Worm (Caenorhabditis elegans): ENCODE results near the gene phf-33.

The phf-33 gene

DNA sequence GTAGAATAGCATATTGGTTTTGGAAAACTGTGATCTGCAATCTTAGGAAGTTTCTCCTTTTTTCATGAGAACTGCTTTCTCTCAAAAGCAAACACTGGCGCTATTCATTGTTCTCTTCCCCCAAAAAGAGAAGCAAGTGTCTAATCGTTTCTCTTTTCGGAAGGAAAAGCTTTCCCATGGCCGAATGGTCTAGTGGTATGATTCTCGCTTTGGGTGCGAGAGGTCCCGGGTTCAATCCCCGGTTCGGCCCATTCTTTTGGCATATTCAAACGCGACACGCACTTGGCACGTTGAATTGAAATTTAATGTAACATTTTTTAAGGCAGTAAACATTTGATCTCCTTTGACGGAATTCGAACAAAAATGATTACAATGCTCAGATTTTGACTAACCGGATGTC, 29.1 kb upstream of the phf-33 start (continued):
- TF ChIP-seq lin-1 (GFP tag; IDR thresholded peaks at IDR 0.05) (no peak), daf-19 (GFP tag; conservative IDR thresholded peaks at IDR 0.05) (no peak), lin-38 (GFP tag; IDR thresholded peaks at IDR 0.05) (peak; percentile 61), arid-1 (GFP tag; conservative IDR thresholded peaks at IDR 0.05) (no peak), rbr-2 (tag; optimal IDR thresholded peaks at IDR 0.05) (no peak), T26A8.4 (GFP tag; IDR thresholded peaks at IDR 0.05) (0 out of 2 replicates have a peak, but pooled peaks have one; percentile 11), pha-4 (GFP tag; IDR thresholded peaks at IDR 0.05) (peak; percentile 62; the same call in 1 of the 2 replicates), pha-4 (tag; optimal IDR thresholded peaks at IDR 0.05) (no peak), dve-1 (tag; optimal IDR thresholded peaks at IDR 0.05; ENCODE audit: insufficient read depth) (peak; percentile 10), unc-39 (tag; optimal IDR thresholded peaks at IDR 0.05) (no peak), spr-1 (tag; optimal IDR thresholded peaks at IDR 0.05) (peak; percentile 42), daf-8 (GFP tag; IDR thresholded peaks at IDR 0.05) (no peak), lim-7 (GFP tag; IDR thresholded peaks at IDR 0.05) (peak; percentile 74), madf-9 (GFP tag; conservative IDR thresholded peaks at IDR 0.05) (0 out of 2 replicates have a peak, but pooled peaks have one; percentile 11), nhr-41 (GFP tag; IDR thresholded peaks at IDR 0.05) (no peak), vab-7 (GFP tag; IDR thresholded peaks at IDR 0.05) (peak; percentile 38; the same call in 1 of the 2 replicates), daf-12 (tag; optimal IDR thresholded peaks at IDR 0.05) (no peak), Y48G9A.11 (GFP tag; IDR thresholded peaks at IDR 0.05) (0 out of 2 replicates have a peak, but pooled peaks have one; percentile 8), ZK546.5 (tag; optimal IDR thresholded peaks at IDR 0.05) (no peak), mes-2 (tag; optimal IDR thresholded peaks at IDR 0.05; ENCODE audit: poor library complexity, severe bottlenecking) (peak; percentile 41), lsy-2 (tag; optimal IDR thresholded peaks at IDR 0.05) (no peak), zip-11 (GFP tag; IDR thresholded peaks at IDR 0.05) (no peak), ZK337.2 (GFP tag; IDR thresholded peaks at IDR 0.05) (no peak), zag-1 (tag; optimal IDR thresholded peaks at IDR 0.05) (no peak), zip-2 (tag; optimal IDR thresholded peaks at IDR 0.05) (no peak), nhr-48 (tag; optimal IDR thresholded peaks at IDR 0.05) (peak; percentile 40), R02D3.7 (tag; optimal IDR thresholded peaks at IDR 0.05) (no peak), nhr-77 (tag; optimal IDR thresholded peaks at IDR 0.05) (no peak), tra-1 (GFP tag; IDR thresholded peaks at IDR 0.05) (no peak), D1046.2 (GFP tag; IDR thresholded peaks at IDR 0.05) (no peak), ceh-62 (tag; optimal IDR thresholded peaks at IDR 0.05) (no peak), duxl-1 (tag; optimal IDR thresholded peaks at IDR 0.05; ENCODE audit: poor library complexity) (peak; percentile 47), nhr-42 (GFP tag; IDR thresholded peaks at IDR 0.05) (no peak), php-3 (GFP tag; IDR thresholded peaks at IDR 0.05) (no peak), hlh-30 (tag; optimal IDR thresholded peaks at IDR 0.05; ENCODE audit: insufficient read depth) (peak; percentile 18), fkh-10 (GFP tag; optimal IDR thresholded peaks at IDR 0.05) (no peak), hif-1 (tag; optimal IDR thresholded peaks at IDR 0.05) (no peak)

DNA sequence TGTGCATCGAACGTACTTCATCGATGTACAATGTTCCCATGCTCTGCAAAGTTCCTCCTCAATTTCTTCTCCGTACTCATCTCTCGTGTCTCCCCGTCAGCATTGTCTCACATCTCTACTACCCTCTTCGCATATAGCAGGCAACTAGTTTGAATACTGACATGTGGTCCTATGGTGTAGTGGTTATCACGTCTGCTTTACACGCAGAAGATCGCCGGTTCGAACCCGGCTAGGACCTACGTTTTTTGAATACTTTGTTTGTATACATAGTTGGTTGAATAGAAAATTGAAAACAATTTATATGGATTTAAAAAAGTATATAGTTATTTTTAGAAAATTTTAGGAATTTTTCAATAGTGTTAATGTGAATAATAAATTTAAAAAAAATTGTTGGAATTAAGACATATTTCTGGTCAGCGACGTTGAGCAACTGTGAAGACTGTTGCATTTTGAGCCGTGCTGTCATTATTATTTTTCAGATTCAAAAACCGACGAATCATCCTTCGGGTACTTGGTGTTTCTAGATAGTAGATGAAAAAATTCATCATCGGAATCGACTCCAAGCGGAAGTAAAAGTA, 28.2 kb upstream of the phf-33 start:
- TF ChIP-seq ctbp-1 (GFP tag; IDR thresholded peaks at IDR 0.05): peak; percentile 93
- peak; percentile 96 for TF ChIP-seq Y75B8A.6 (GFP tag; IDR thresholded peaks at IDR 0.05)
- peak; percentile 85 for TF ChIP-seq ceh-20 (GFP tag; IDR thresholded peaks at IDR 0.05)
- TF ChIP-seq F49E8.2 (tag; optimal IDR thresholded peaks at IDR 0.05; ENCODE audit: borderline replicate concordance): peak; percentile 87
- TF ChIP-seq ztf-11 (tag; optimal IDR thresholded peaks at IDR 0.05): no peak
- TF ChIP-seq lin-29 (GFP tag; IDR thresholded peaks at IDR 0.05): peak; percentile 83
- peak; percentile 76 for TF ChIP-seq dmd-6 (GFP tag; IDR thresholded peaks at IDR 0.05)
- peak; percentile 85 for TF ChIP-seq zfp-3 (GFP tag; conservative IDR thresholded peaks at IDR 0.05)
- peak; percentile 23 for TF ChIP-seq ces-1 (GFP tag; optimal IDR thresholded peaks at IDR 0.05)
- TF ChIP-seq attf-4 (tag; optimal IDR thresholded peaks at IDR 0.05): no peak
- TF ChIP-seq daf-16 (GFP tag; optimal IDR thresholded peaks at IDR 0.05): peak; percentile 87 to 97
- peak; percentile 89 for TF ChIP-seq daf-16 (tag; optimal IDR thresholded peaks at IDR 0.05)
- peak; percentile 63 for TF ChIP-seq nhr-6 (tag; optimal IDR thresholded peaks at IDR 0.05)
- TF ChIP-seq saeg-2 (GFP tag; IDR thresholded peaks at IDR 0.05): peak; percentile 72
- TF ChIP-seq Y5F2A.4 (GFP tag; optimal IDR thresholded peaks at IDR 0.05): peak; percentile 81
- TF ChIP-seq ceh-28 (tag; optimal IDR thresholded peaks at IDR 0.05): no peak

All from whole organism, L4 larva.